Fruit fly (Drosophila melanogaster) whole organism, embryonic: Measurements from ENCODE around the gene CG32137.

Experiments
- Asciz ChIP-seq: fragments of 200-800 bp; sonication (Bioruptor generic); optimal IDR thresholded peaks from 2 replicates; lab custom pipeline; 2017; ENCODE audit warnings: missing biosample characterization, mild to moderate bottlenecking, missing genetic modification characterization, missing genetic modification reagents
- CG10274 ChIP-seq: fragments of 200-800 bp; sonication (Bioruptor generic); optimal IDR thresholded peaks from 3 replicates; lab custom pipeline; 2017; ENCODE audit warnings: missing biosample characterization, mild to moderate bottlenecking, missing genetic modification characterization
- CG11085 ChIP-seq: fragments of 200-800 bp; sonication (Bioruptor generic); IDR thresholded peaks from 2 replicates; pipeline ENCODE4 v1.3.6; 2022; ENCODE audit warnings: missing biosample characterization, missing genetic modification characterization
- CG11247 ChIP-seq: fragments of 200-800 bp; sonication (Bioruptor generic); IDR thresholded peaks from 2 replicates; pipeline ENCODE4 v1.3.6; 2022; ENCODE audit warnings: missing biosample characterization, missing genetic modification characterization
- CG12769 ChIP-seq: fragments of 200-800 bp; sonication (Bioruptor generic); optimal IDR thresholded peaks from 2 replicates; lab custom pipeline; 2019; ENCODE audit warnings: missing biosample characterization, mild to moderate bottlenecking, missing genetic modification characterization, moderate library complexity
- CG13123 ChIP-seq: fragments of 200-800 bp; sonication (Bioruptor generic); optimal IDR thresholded peaks from 2 replicates; lab custom pipeline; 2016; ENCODE audit warnings: missing biosample characterization, missing genetic modification characterization
- CG13296 ChIP-seq: fragments of 200-800 bp; sonication (Bioruptor generic); optimal IDR thresholded peaks from 3 replicates; lab custom pipeline; 2018; ENCODE audit warnings: missing biosample characterization, mild to moderate bottlenecking, missing genetic modification characterization
- CG17361 ChIP-seq: fragments of 200-800 bp; sonication (Bioruptor generic); IDR thresholded peaks from 3 replicates; pipeline ENCODE4 v1.3.6; 2022; ENCODE audit warnings: missing biosample characterization, missing genetic modification characterization
- CG17802 ChIP-seq: fragments of 200-800 bp; sonication (Bioruptor generic); optimal IDR thresholded peaks from 2 replicates; lab custom pipeline; 2018; ENCODE audit warnings: missing biosample characterization, mild to moderate bottlenecking, missing genetic modification characterization, moderate library complexity
- CG18476 ChIP-seq: fragments of 200-800 bp; sonication (Bioruptor generic); optimal IDR thresholded peaks from 2 replicates; lab custom pipeline; 2016; ENCODE audit warnings: missing biosample characterization, mild to moderate bottlenecking, missing genetic modification characterization
- CG18764 ChIP-seq: fragments of 200-800 bp; sonication (Bioruptor generic); optimal IDR thresholded peaks from 3 replicates; lab custom pipeline; 2016; ENCODE audit warnings: missing biosample characterization, missing genetic modification characterization
- CG2129 ChIP-seq: fragments of 200-800 bp; sonication (Bioruptor generic); IDR thresholded peaks from 2 replicates; pipeline ENCODE4 v1.3.6; 2022; ENCODE audit warnings: missing biosample characterization, missing genetic modification characterization; ENCODE audit not compliant: partially characterized antibody
- CG3065 ChIP-seq: fragments of 200-800 bp; sonication (Bioruptor generic); optimal IDR thresholded peaks from 2 replicates; lab custom pipeline; 2016; ENCODE audit warnings: missing biosample characterization, missing genetic modification characterization
- CG3281 ChIP-seq: fragments of 200-800 bp; sonication (Bioruptor generic); optimal IDR thresholded peaks from 3 replicates; lab custom pipeline; 2017; ENCODE audit warnings: missing biosample characterization, mild to moderate bottlenecking, missing genetic modification characterization
- CG34224 ChIP-seq: fragments of 200-800 bp; sonication (Bioruptor generic); IDR thresholded peaks from 3 replicates; pipeline ENCODE4 v1.3.6; 2022; ENCODE audit warnings: missing biosample characterization, missing genetic modification characterization; ENCODE audit not compliant: partially characterized antibody
- CG4282 ChIP-seq: fragments of 200-800 bp; sonication (Bioruptor generic); optimal IDR thresholded peaks from 2 replicates; lab custom pipeline; 2016; ENCODE audit warnings: missing biosample characterization, missing genetic modification characterization
- CG4730 ChIP-seq: fragments of 200-800 bp; sonication (Bioruptor generic); IDR thresholded peaks from 2 replicates; pipeline ENCODE4 v1.3.6; 2022; ENCODE audit warnings: missing biosample characterization, missing genetic modification characterization
- CG6254 ChIP-seq: fragments of 200-800 bp; sonication (Bioruptor generic); optimal IDR thresholded peaks from 3 replicates; lab custom pipeline; 2017; ENCODE audit warnings: mild to moderate bottlenecking, missing biosample characterization, missing genetic modification reagents, missing genetic modification characterization
- CG6765 ChIP-seq: fragments of 200-800 bp; sonication (Bioruptor generic); optimal IDR thresholded peaks from 3 replicates; lab custom pipeline; 2017; ENCODE audit warnings: missing biosample characterization, mild to moderate bottlenecking, missing genetic modification characterization
- CG7556 ChIP-seq: fragments of 200-800 bp; sonication (Bioruptor generic); optimal IDR thresholded peaks from 2 replicates; lab custom pipeline; 2017; ENCODE audit warnings: missing biosample characterization, mild to moderate bottlenecking, missing genetic modification characterization
- CG7963 ChIP-seq: fragments of 200-800 bp; sonication (Bioruptor generic); IDR thresholded peaks from 3 replicates; pipeline ENCODE4 v1.3.6; 2022; ENCODE audit warnings: missing biosample characterization, missing genetic modification characterization; ENCODE audit not compliant: partially characterized antibody
- CG8089 ChIP-seq: fragments of 200-800 bp; sonication (Bioruptor generic); optimal IDR thresholded peaks from 3 replicates; lab custom pipeline; 2016; ENCODE audit warnings: missing biosample characterization, missing genetic modification characterization
- CG8281 ChIP-seq: fragments of 200-800 bp; sonication (Bioruptor generic); optimal IDR thresholded peaks from 2 replicates; lab custom pipeline; 2018; ENCODE audit warnings: missing biosample characterization, mild to moderate bottlenecking, missing genetic modification characterization, moderate library complexity
- CG8924 ChIP-seq: fragments of 200-800 bp; optimal IDR thresholded peaks from 3 replicates; lab custom pipeline; 2019; ENCODE audit warnings: missing biosample characterization, mild to moderate bottlenecking, missing genetic modification characterization, moderate library complexity
- CG9437 ChIP-seq: fragments of 200-800 bp; sonication (Bioruptor generic); optimal IDR thresholded peaks from 2 replicates; lab custom pipeline; 2018; ENCODE audit warnings: missing biosample characterization, mild to moderate bottlenecking, missing genetic modification characterization
- CG9876 ChIP-seq: fragments of 200-800 bp; sonication (Bioruptor generic); optimal IDR thresholded peaks from 2 replicates; lab custom pipeline; 2016; ENCODE audit warnings: missing biosample characterization, missing genetic modification characterization
- CkIIα-i1 ChIP-seq: fragments of 200-800 bp; sonication (Bioruptor generic); IDR thresholded peaks from 2 replicates; pipeline ENCODE4 v1.3.6; 2022; ENCODE audit warnings: missing biosample characterization, missing genetic modification characterization
- D ChIP-seq, 2 experiments: fragments of 200-800 bp in 1 of 2; fragments of >200 bp in 1 of 2; sonication (Bioruptor generic) in 1 of 2; optimal IDR thresholded peaks; 2 replicates in 1 of 2; 3 replicates in 1 of 2; lab custom pipeline; 2017; ENCODE audit warnings: mild to moderate bottlenecking in 1 of 2, missing biosample characterization in 1 of 2, missing genetic modification characterization in 1 of 2, missing genetic modification reagents in 1 of 2
- D19A ChIP-seq: fragments of 200-800 bp; optimal IDR thresholded peaks from 3 replicates; lab custom pipeline; 2019; ENCODE audit warnings: missing biosample characterization, mild to moderate bottlenecking, missing genetic modification characterization, moderate library complexity
- Dfd ChIP-seq, 2 experiments: fragments of >200 bp; optimal IDR thresholded peaks; 2 replicates each; lab custom pipeline; 2017; ENCODE audit warnings: missing biosample characterization in 2 of 2, missing genetic modification characterization in 2 of 2
- Dip2 ChIP-seq: fragments of 200-800 bp; sonication (Bioruptor generic); IDR thresholded peaks from 2 replicates; pipeline ENCODE4 v1.3.6; 2022; ENCODE audit warnings: missing biosample characterization, missing genetic modification characterization
- Fer3 ChIP-seq: fragments of 200-800 bp; sonication (Bioruptor generic); optimal IDR thresholded peaks from 2 replicates; lab custom pipeline; 2018; ENCODE audit warnings: missing biosample characterization, mild to moderate bottlenecking, missing genetic modification characterization, moderate library complexity
- Hsf ChIP-seq: fragments of 200-800 bp; sonication (Bioruptor generic); optimal IDR thresholded peaks from 3 replicates; lab custom pipeline; 2016; ENCODE audit warnings: missing biosample characterization, missing genetic modification characterization
- NK7.1 ChIP-seq: fragments of 200-800 bp; sonication (Bioruptor generic); optimal IDR thresholded peaks from 3 replicates; lab custom pipeline; 2016; ENCODE audit warnings: missing biosample characterization, missing genetic modification characterization
- PHDP ChIP-seq: fragments of 200-800 bp; sonication (Bioruptor generic); optimal IDR thresholded peaks from 3 replicates; lab custom pipeline; 2018; ENCODE audit warnings: missing biosample characterization, mild to moderate bottlenecking, missing genetic modification characterization, moderate library complexity
- Pdp1 ChIP-seq, 2 experiments: fragments of 200-800 bp; sonication (Bioruptor generic); optimal IDR thresholded peaks; 3 replicates each; lab custom pipeline; 2016; ENCODE audit warnings: missing biosample characterization in 2 of 2, missing genetic modification characterization in 2 of 2, mild to moderate bottlenecking in 1 of 2, moderate library complexity in 1 of 2
- Stat92E ChIP-seq, 3 experiments: fragments of >200 bp in 2 of 3; fragments of 200-800 bp in 1 of 3; sonication (Bioruptor generic) in 1 of 3; optimal IDR thresholded peaks; 2 replicates each; lab custom pipeline; 2017 to 2019; ENCODE audit warnings: missing biosample characterization in 3 of 3, missing genetic modification characterization in 3 of 3, mild to moderate bottlenecking in 1 of 3, moderate library complexity in 1 of 3
- Xbp1 ChIP-seq: fragments of 200-800 bp; sonication (Bioruptor generic); optimal IDR thresholded peaks from 3 replicates; lab custom pipeline; 2016; ENCODE audit warnings: missing biosample characterization, mild to moderate bottlenecking, missing genetic modification characterization
- Xrp1 ChIP-seq: fragments of 200-800 bp; sonication (Bioruptor generic); IDR thresholded peaks from 2 replicates; pipeline ENCODE4 v1.3.6; 2022; ENCODE audit warnings: missing biosample characterization, missing genetic modification characterization
- bab2 ChIP-seq: fragments of 200-800 bp; sonication (Bioruptor generic); optimal IDR thresholded peaks from 2 replicates; lab custom pipeline; 2016; ENCODE audit warnings: missing biosample characterization, missing genetic modification characterization
- bbx ChIP-seq: fragments of 200-800 bp; sonication (Bioruptor generic); IDR thresholded peaks from 2 replicates; pipeline ENCODE4 v1.3.6; 2022; ENCODE audit warnings: missing biosample characterization, missing genetic modification characterization; ENCODE audit not compliant: partially characterized antibody
- cad ChIP-seq: fragments of >200 bp; optimal IDR thresholded peaks from 2 replicates; lab custom pipeline; 2017; ENCODE audit warnings: missing biosample characterization, missing genetic modification characterization
- dmrt99B ChIP-seq: fragments of 200-800 bp; sonication (Bioruptor generic); optimal IDR thresholded peaks from 2 replicates; lab custom pipeline; 2018; ENCODE audit warnings: missing biosample characterization, mild to moderate bottlenecking, missing genetic modification characterization, moderate library complexity
- otp ChIP-seq: fragments of 200-800 bp; sonication (Bioruptor generic); IDR thresholded peaks from 3 replicates; pipeline ENCODE4, ENCODE4 v1.3.6; 2022; ENCODE audit warnings: missing biosample characterization, missing genetic modification characterization
- pita ChIP-seq: fragments of 200-800 bp; sonication (Bioruptor generic); optimal IDR thresholded peaks from 2 replicates; lab custom pipeline; 2017; ENCODE audit warnings: missing biosample characterization, mild to moderate bottlenecking, missing genetic modification characterization
- pnt ChIP-seq: fragments of 200-800 bp; sonication (Bioruptor generic); optimal IDR thresholded peaks from 3 replicates; lab custom pipeline; 2016; ENCODE audit warnings: missing biosample characterization, missing genetic modification characterization
- slbo ChIP-seq: fragments of 200-800 bp; sonication (Bioruptor generic); IDR thresholded peaks from 2 replicates; pipeline ENCODE4 v1.3.6; 2022; ENCODE audit warnings: missing biosample characterization, missing genetic modification characterization
- sob ChIP-seq: fragments of 200-800 bp; sonication (Bioruptor generic); IDR thresholded peaks from 2 replicates; pipeline ENCODE4 v1.3.6; 2022; ENCODE audit warnings: missing biosample characterization, missing genetic modification characterization
- trem ChIP-seq: fragments of 200-800 bp; optimal IDR thresholded peaks from 3 replicates; lab custom pipeline; 2019; ENCODE audit warnings: missing biosample characterization, mild to moderate bottlenecking, missing genetic modification characterization, moderate library complexity
- vnd ChIP-seq: fragments of 200-800 bp; sonication (Bioruptor generic); IDR thresholded peaks from 3 replicates; pipeline ENCODE4 v1.3.6; 2022; ENCODE audit warnings: missing biosample characterization, missing genetic modification characterization; ENCODE audit not compliant: partially characterized antibody

The CG32137 gene

dm6 chr3L:13905515-13905914 is 33.5 kb upstream of the CG32137 start (continued):
- TF ChIP-seq CG8089 (no peak), Asciz (GFP tag; lab: Kevin White, UChicago) (peak; percentile 62), CG9876 (GFP tag; lab: Kevin White, UChicago) (no peak), Fer3 (tag; lab: Kevin White, UChicago) (peak; percentile 68), Hsf (no peak), CG34224 (GFP tag; lab: Robert Waterston, UW) (no peak), CG13123 (GFP tag; lab: Kevin White, UChicago) (no peak), slbo (GFP tag; lab: Robert Waterston, UW) (peak; percentile 66), CG17361 (GFP tag; lab: Robert Waterston, UW) (peak; percentile 73; the same call in 2 of the 3 replicates), CG10274 (GFP tag; lab: Kevin White, UChicago) (peak; percentile 24), CG3065 (GFP tag; lab: Kevin White, UChicago) (no peak), CG17802 (tag; lab: Kevin White, UChicago) (no peak), CG11085 (0 out of 2 replicates have a peak, but pooled peaks have one; percentile 33), CG9437 (GFP tag; lab: Kevin White, UChicago) (peak; percentile 47), CG18476 (no peak), CG6254 (peak; percentile 28), Xbp1 (GFP tag; lab: Kevin White, UChicago) (peak; percentile 37), CG7963 (no peak), Xrp1 (GFP tag; lab: Robert Waterston, UW) (peak; percentile 45), cad (GFP tag; lab: Kevin White, UChicago) (no peak), CG8924 (peak; percentile 81), Pdp1 (GFP tag; optimal IDR thresholded peaks at IDR 0.05; lab: Kevin White, UChicago) (peak in 1 of 2 experiments; percentile 25), vnd (GFP tag; lab: Robert Waterston, UW) (no peak), D19A (tag; lab: Kevin White, UChicago) (peak; percentile 64), trem (no peak), CG18764 (GFP tag; lab: Kevin White, UChicago) (peak; percentile 16), dmrt99B (tag; lab: Kevin White, UChicago) (peak; percentile 84), CG12769 (tag; lab: Kevin White, UChicago) (peak; percentile 31), bab2 (GFP tag; lab: Kevin White, UChicago) (no peak), Dip2 (GFP tag; lab: Robert Waterston, UW) (no peak), Stat92E (GFP tag; optimal IDR thresholded peaks at IDR 0.05; lab: Kevin White, UChicago) (no peak), pita (GFP tag; lab: Kevin White, UChicago) (no peak), sob (GFP tag; lab: Robert Waterston, UW) (peak; percentile 57), PHDP (tag; lab: Kevin White, UChicago) (peak; percentile 81), CkIIα-i1 (GFP tag; lab: Robert Waterston, UW) (no peak), Dfd (GFP tag; optimal IDR thresholded peaks at IDR 0.05; lab: Kevin White, UChicago) (no peak), CG4282 (GFP tag; lab: Kevin White, UChicago) (no peak), CG8281 (tag; lab: Kevin White, UChicago) (peak; percentile 9), otp (no peak), CG6765 (GFP tag; lab: Kevin White, UChicago) (peak; percentile 75), CG4730 (GFP tag; lab: Robert Waterston, UW) (0 out of 2 replicates have a peak, but pooled peaks have one; percentile 10), pnt (GFP tag; lab: Kevin White, UChicago) (no peak), CG7556 (GFP tag; lab: Kevin White, UChicago) (peak; percentile 81), CG11247 (no peak), bbx (GFP tag; lab: Robert Waterston, UW) (no peak), CG3281 (GFP tag; lab: Kevin White, UChicago) (peak; percentile 85), CG13296 (GFP tag; lab: Kevin White, UChicago) (peak; percentile 69), CG2129 (GFP tag; lab: Robert Waterston, UW) (no peak), NK7.1 (GFP tag; lab: Kevin White, UChicago) (no peak), D (optimal IDR thresholded peaks at IDR 0.05; lab: Kevin White, UChicago) (no peak), D (GFP tag; optimal IDR thresholded peaks at IDR 0.05; lab: Kevin White, UChicago) (peak; percentile 23)
